Worm (Caenorhabditis elegans) whole organism, L1 larva: ENCODE results near the gene fbxc-26.

Source experiments
- C34B4.2 ChIP-seq: sonication (generic microtip); optimal IDR thresholded peaks from 2 replicates; lab custom pipeline; 2017; ENCODE audit warnings: mild to moderate bottlenecking, missing genetic modification characterization, missing compliant biosample characterization
- Y116A8C.19 ChIP-seq: sonication (generic microtip); optimal IDR thresholded peaks from 2 replicates; lab custom pipeline; 2016; ENCODE audit warnings: missing compliant biosample characterization, missing genetic modification characterization, borderline replicate concordance
- alr-1 ChIP-seq: fragments of 200-800 bp; sonication (Bioruptor generic); optimal IDR thresholded peaks from 2 replicates; lab custom pipeline; 2018; ENCODE audit warnings: borderline replicate concordance, mild to moderate bottlenecking, missing genetic modification characterization, missing compliant biosample characterization
- blmp-1 ChIP-seq: fragments of 150-350 bp; optimal IDR thresholded peaks from 2 replicates; lab custom pipeline; 2014; ENCODE audit warnings: missing biosample characterization, missing genetic modification characterization
- ceh-8 ChIP-seq: fragments of 200-800 bp; sonication (Bioruptor generic); optimal IDR thresholded peaks from 2 replicates; lab custom pipeline; 2018; ENCODE audit warnings: mild to moderate bottlenecking, missing genetic modification characterization, moderate library complexity, missing compliant biosample characterization
- ceh-82 ChIP-seq, 3 experiments: fragments of 150-350 bp in 1 of 3; sonication (generic microtip) in 2 of 3; optimal IDR thresholded peaks; 2 replicates each; lab custom pipeline; 2014 to 2017; ENCODE audit warnings: missing biosample characterization in 3 of 3, missing genetic modification characterization in 3 of 3
- dsc-1 ChIP-seq: sonication (generic microtip); optimal IDR thresholded peaks from 2 replicates; lab custom pipeline; 2016; ENCODE audit warnings: mild to moderate bottlenecking, missing genetic modification characterization, missing compliant biosample characterization
- efl-1 ChIP-seq, 4 experiments: fragments of 150-350 bp; optimal IDR thresholded peaks in 3 of 4; peaks in 1 of 4; 1 replicate in 1 of 4; 2 replicates in 3 of 4; lab custom pipeline; 2014; ENCODE audit warnings: missing biosample characterization in 2 of 4, missing genetic modification characterization in 2 of 4, missing genetic modification reagents in 2 of 4
- efl-3 ChIP-seq: fragments of 200-800 bp; sonication (Bioruptor generic); optimal IDR thresholded peaks from 2 replicates; lab custom pipeline; 2018; ENCODE audit warnings: mild to moderate bottlenecking, missing genetic modification characterization, missing compliant biosample characterization
- egl-13 ChIP-seq: sonication (generic microtip); optimal IDR thresholded peaks from 2 replicates; lab custom pipeline; 2016; ENCODE audit warnings: missing genotype, missing genetic modification reagents, missing genetic modification characterization, missing compliant biosample characterization
- elt-2 ChIP-seq: sonication (generic microtip); optimal IDR thresholded peaks from 2 replicates; lab custom pipeline; 2016; ENCODE audit warnings: missing genetic modification characterization, mild to moderate bottlenecking, inconsistent platforms, missing compliant biosample characterization, missing genetic modification reagents
- elt-3 ChIP-seq, 6 experiments: fragments of 150-350 bp in 1 of 6; sonication (generic microtip); optimal IDR thresholded peaks; 2 replicates each; lab custom pipeline; 2017 to 2018; ENCODE audit warnings: missing biosample characterization in 6 of 6, missing genetic modification characterization in 6 of 6, inconsistent platforms in 1 of 6
- fkh-10 ChIP-seq: sonication (generic microtip); optimal IDR thresholded peaks from 2 replicates; lab custom pipeline; 2017; ENCODE audit warnings: missing biosample characterization, missing genetic modification reagents, missing genetic modification characterization
- fkh-8 ChIP-seq: sonication (generic microtip); optimal IDR thresholded peaks from 2 replicates; lab custom pipeline; 2016; ENCODE audit warnings: mild to moderate bottlenecking, missing genetic modification characterization, missing compliant biosample characterization
- hlh-17 ChIP-seq: fragments of 200-800 bp; sonication (Bioruptor generic); optimal IDR thresholded peaks from 2 replicates; lab custom pipeline; 2018; ENCODE audit warnings: missing genetic modification characterization, mild to moderate bottlenecking, missing compliant biosample characterization, moderate library complexity, borderline replicate concordance
- hlh-4 ChIP-seq: sonication (generic microtip); optimal IDR thresholded peaks from 2 replicates; lab custom pipeline; 2016; ENCODE audit warnings: mild to moderate bottlenecking, missing genetic modification characterization, missing compliant biosample characterization
- hpl-2 ChIP-seq: fragments of 150-350 bp; optimal IDR thresholded peaks from 2 replicates; lab custom pipeline; 2014; ENCODE audit warnings: missing biosample characterization, missing genetic modification reagents, missing genetic modification characterization
- irx-1 ChIP-seq: sonication (generic microtip); optimal IDR thresholded peaks from 2 replicates; lab custom pipeline; 2016; ENCODE audit warnings: missing genetic modification characterization, missing compliant biosample characterization
- isw-1 ChIP-seq: fragments of 200-800 bp; sonication (Bioruptor generic); IDR thresholded peaks from 2 replicates; pipeline ENCODE4 v1.3.6; 2022; ENCODE audit warnings: missing genetic modification characterization, missing compliant biosample characterization
- lin-13 ChIP-seq: fragments of 150-350 bp; optimal IDR thresholded peaks from 2 replicates; lab custom pipeline; 2014; ENCODE audit warnings: missing biosample characterization, missing genetic modification reagents, missing genetic modification characterization
- lin-15B ChIP-seq: fragments of 150-350 bp; sonication (generic microtip); optimal IDR thresholded peaks from 3 replicates; lab custom pipeline; 2014; ENCODE audit warnings: missing biosample characterization, missing genetic modification characterization
- lsy-2 ChIP-seq, 2 experiments: fragments of 150-350 bp; optimal IDR thresholded peaks; 2 replicates each; lab custom pipeline; 2014; ENCODE audit warnings: missing biosample characterization in 2 of 2, missing genetic modification characterization in 2 of 2
- mab-9 ChIP-seq: fragments of 200-800 bp; sonication (Bioruptor generic); IDR thresholded peaks from 2 replicates; pipeline ENCODE4 v1.3.6; 2022; ENCODE audit warnings: missing genetic modification reagents, missing genetic modification characterization, missing compliant biosample characterization
- mep-1 ChIP-seq: fragments of 150-350 bp; optimal IDR thresholded peaks from 2 replicates; lab custom pipeline; 2014; ENCODE audit warnings: missing biosample characterization, missing genetic modification characterization
- nhr-11 ChIP-seq: fragments of 150-350 bp; optimal IDR thresholded peaks from 2 replicates; lab custom pipeline; 2014; ENCODE audit warnings: missing biosample characterization, missing genetic modification characterization
- nhr-19 ChIP-seq: fragments of 200-800 bp; sonication (Bioruptor generic); conservative IDR thresholded peaks from 2 replicates; pipeline ENCODE4 v1.3.6; 2022; ENCODE audit warnings: missing genetic modification characterization, missing compliant biosample characterization
- nhr-237 ChIP-seq: fragments of 150-350 bp; optimal IDR thresholded peaks from 2 replicates; lab custom pipeline; 2014; ENCODE audit warnings: missing biosample characterization, missing genetic modification characterization
- nhr-71 ChIP-seq: sonication (generic microtip); optimal IDR thresholded peaks from 2 replicates; lab custom pipeline; 2016; ENCODE audit warnings: mild to moderate bottlenecking, missing genetic modification characterization, moderate library complexity, missing compliant biosample characterization
- nhr-85 ChIP-seq: sonication (generic microtip); peaks from one replicate; lab custom pipeline; 2016; ENCODE audit warnings: missing genetic modification characterization, inconsistent platforms, missing compliant biosample characterization
- pqm-1 ChIP-seq: sonication (generic microtip); optimal IDR thresholded peaks from 3 replicates; lab custom pipeline; 2017; ENCODE audit warnings: missing biosample characterization, missing genetic modification characterization
- skn-1 ChIP-seq: fragments of 150-350 bp; optimal IDR thresholded peaks from 2 replicates; lab custom pipeline; 2014; ENCODE audit warnings: missing biosample characterization, missing genetic modification characterization
- snpc-4 ChIP-seq: fragments of 150-350 bp; optimal IDR thresholded peaks from 2 replicates; lab custom pipeline; 2014; ENCODE audit warnings: missing biosample characterization, missing genetic modification characterization
- sup-37 ChIP-seq: fragments of 200-800 bp; sonication (Bioruptor generic); optimal IDR thresholded peaks from 2 replicates; lab custom pipeline; 2018; ENCODE audit warnings: mild to moderate bottlenecking, missing genetic modification characterization, missing compliant biosample characterization
- swsn-7 ChIP-seq: sonication (generic microtip); optimal IDR thresholded peaks from 2 replicates; lab custom pipeline; 2016; ENCODE audit warnings: missing genetic modification characterization, missing compliant biosample characterization
- unc-130 ChIP-seq: fragments of 150-350 bp; optimal IDR thresholded peaks from 2 replicates; lab custom pipeline; 2017; ENCODE audit warnings: missing biosample characterization, missing genetic modification characterization, inconsistent platforms
- unc-30 ChIP-seq: sonication (generic microtip); optimal IDR thresholded peaks from 2 replicates; lab custom pipeline; 2017; ENCODE audit warnings: missing biosample characterization, missing genetic modification characterization
- unc-62 ChIP-seq: fragments of 150-350 bp; optimal IDR thresholded peaks from 2 replicates; lab custom pipeline; 2014; ENCODE audit warnings: missing biosample characterization, missing genetic modification reagents, missing genetic modification characterization
- unc-86 ChIP-seq: sonication (generic microtip); optimal IDR thresholded peaks from 2 replicates; lab custom pipeline; 2016; ENCODE audit warnings: missing genetic modification characterization, missing compliant biosample characterization
- unc-98 ChIP-seq: fragments of 200-800 bp; sonication (Bioruptor generic); IDR thresholded peaks from 2 replicates; pipeline ENCODE4 v1.3.6; 2022; ENCODE audit warnings: missing genetic modification characterization, missing compliant biosample characterization
- ztf-11 ChIP-seq, 2 experiments: sonication (generic microtip); optimal IDR thresholded peaks; 2 replicates each; lab custom pipeline; 2016 to 2017; ENCODE audit warnings: missing genetic modification characterization in 2 of 2, missing biosample characterization in 1 of 2, missing compliant biosample characterization in 1 of 2

Gene fbxc-26

DNA sequence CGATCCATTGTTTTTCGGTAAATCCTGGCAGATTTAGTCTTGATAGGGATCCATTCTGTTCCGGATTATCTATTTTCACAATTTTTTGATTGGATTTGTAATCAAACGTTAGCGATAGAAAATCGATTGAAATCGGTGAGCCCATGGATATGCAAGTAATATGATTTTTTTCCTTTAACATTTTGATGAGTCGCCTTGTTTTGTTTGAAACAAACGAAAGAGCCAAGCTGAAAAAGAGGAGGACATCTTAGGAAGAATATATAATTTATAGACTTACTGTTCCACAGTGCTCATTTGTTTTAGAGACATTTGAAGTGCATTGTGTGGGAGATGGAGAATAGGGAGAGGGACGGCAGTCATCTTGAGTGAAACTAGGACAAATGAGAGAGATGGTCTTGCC, 5.6 kb downstream of the fbxc-26 start, which contains the start of the genes fbxb-18 and fbxb-19:
Gene fbxb-18, minus strand, starts transcription at position 101 of the 400 bp plus-strand sequence.
Gene fbxb-19, minus strand, starts transcription at position 369 of the 400 bp plus-strand sequence.
- TF ChIP-seq C34B4.2, result no peak
- TF ChIP-seq mab-9 (GFP tag; lab: Robert Waterston, UW), result no peak
- TF ChIP-seq sup-37 (GFP tag; lab: Kevin White, UChicago), result no peak
- no peak for TF ChIP-seq hlh-4 (tag; lab: Kevin White, UChicago)
- no peak for TF ChIP-seq fkh-8
- TF ChIP-seq nhr-85, result no peak
- TF ChIP-seq nhr-11 (tag; lab: Kevin White, UChicago), result no peak
- TF ChIP-seq irx-1, result no peak

DNA sequence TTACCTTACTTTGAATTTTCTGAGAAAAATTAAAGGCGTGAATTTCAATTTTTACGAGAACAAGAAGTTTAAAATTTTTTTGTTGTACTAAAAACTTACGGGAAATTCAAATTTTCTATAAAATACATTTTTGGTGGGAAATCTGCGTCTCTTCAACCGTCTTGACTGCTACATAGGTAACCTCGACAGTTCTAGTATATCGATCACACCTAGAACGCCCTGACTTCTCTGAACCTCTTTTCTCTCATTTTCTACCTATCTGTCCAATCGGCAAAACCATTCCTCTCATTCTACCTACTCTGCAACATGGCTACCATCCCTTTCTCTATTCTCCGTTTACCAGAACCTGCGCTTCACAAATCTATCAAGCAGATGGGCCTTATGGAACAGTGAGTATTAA, 10.7 kb downstream of the fbxc-26 start, which contains the start of gene fbxb-25:
Gene fbxb-25, plus strand, starts transcription at position 301 of the 400 bp plus-strand sequence.
- TF ChIP-seq egl-13 (tag; lab: Kevin White, UChicago), result no peak
- no peak for TF ChIP-seq elt-3 (tag; optimal IDR thresholded peaks at IDR 0.05; lab: Kevin White, UChicago)
- no peak for TF ChIP-seq nhr-19 (GFP tag; lab: Robert Waterston, UW)
- TF ChIP-seq ceh-82 (tag; optimal IDR thresholded peaks at IDR 0.05; lab: Kevin White, UChicago), result no peak
- TF ChIP-seq blmp-1 (tag; lab: Kevin White, UChicago), result no peak
- TF ChIP-seq unc-86, result no peak
- TF ChIP-seq unc-130 (tag; lab: Kevin White, UChicago), result no peak
- no peak for TF ChIP-seq fkh-10 (GFP tag; lab: Kevin White, UChicago)
- no peak for TF ChIP-seq swsn-7 (tag; lab: Kevin White, UChicago)
- TF ChIP-seq hlh-17 (GFP tag; lab: Kevin White, UChicago), result no peak
- TF ChIP-seq fkh-8, result no peak
- no peak for TF ChIP-seq unc-98 (GFP tag; lab: Robert Waterston, UW)
- TF ChIP-seq sup-37 (GFP tag; lab: Kevin White, UChicago), result no peak
- no peak for TF ChIP-seq efl-3 (GFP tag; lab: Kevin White, UChicago)
- no peak for TF ChIP-seq nhr-71 (tag; lab: Kevin White, UChicago)

DNA sequence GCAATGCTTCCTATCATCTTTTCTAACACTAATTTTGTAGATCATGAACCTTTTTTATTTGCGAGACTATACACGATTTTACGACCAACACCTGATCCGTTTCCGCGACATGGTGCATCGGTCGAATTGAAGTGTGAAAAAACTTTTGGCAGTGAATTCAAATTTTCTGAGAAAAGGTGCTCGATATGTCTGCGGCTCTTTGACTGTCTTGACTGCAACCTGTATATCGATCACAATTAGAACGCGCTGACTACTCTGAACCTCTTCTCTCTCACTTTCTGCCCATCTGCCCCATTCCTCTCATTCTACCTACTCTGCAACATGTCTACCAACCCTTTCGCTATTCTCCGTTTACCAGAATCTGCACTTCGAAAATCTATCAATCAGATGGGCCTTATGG, 12.2 kb downstream of the fbxc-26 start, which contains the start of gene fbxb-26:
Gene fbxb-26, plus strand, starts transcription at position 301 of the 400 bp plus-strand sequence.
- TF ChIP-seq unc-62 (no peak), isw-1 (GFP tag; lab: Robert Waterston, UW) (no peak), elt-2 (no peak), unc-98 (GFP tag; lab: Robert Waterston, UW) (no peak), elt-3 (tag; optimal IDR thresholded peaks at IDR 0.05; lab: Kevin White, UChicago) (no peak), lin-13 (GFP tag; lab: Kevin White, UChicago) (no peak), unc-130 (tag; lab: Kevin White, UChicago) (no peak), nhr-237 (no peak), hpl-2 (GFP tag; lab: Kevin White, UChicago) (no peak), lin-15B (tag; lab: Kevin White, UChicago) (no peak), nhr-19 (GFP tag; lab: Robert Waterston, UW) (no peak), hlh-4 (tag; lab: Kevin White, UChicago) (no peak), alr-1 (no peak), snpc-4 (tag; lab: Kevin White, UChicago) (no peak), C34B4.2 (no peak), nhr-11 (tag; lab: Kevin White, UChicago) (no peak), hlh-17 (GFP tag; lab: Kevin White, UChicago) (no peak), unc-30 (tag; lab: Kevin White, UChicago) (no peak), lsy-2 (tag; optimal IDR thresholded peaks at IDR 0.05; lab: Kevin White, UChicago) (no peak), irx-1 (no peak)
- TF ChIP-seq, all 84 proteins: peak for 0

DNA sequence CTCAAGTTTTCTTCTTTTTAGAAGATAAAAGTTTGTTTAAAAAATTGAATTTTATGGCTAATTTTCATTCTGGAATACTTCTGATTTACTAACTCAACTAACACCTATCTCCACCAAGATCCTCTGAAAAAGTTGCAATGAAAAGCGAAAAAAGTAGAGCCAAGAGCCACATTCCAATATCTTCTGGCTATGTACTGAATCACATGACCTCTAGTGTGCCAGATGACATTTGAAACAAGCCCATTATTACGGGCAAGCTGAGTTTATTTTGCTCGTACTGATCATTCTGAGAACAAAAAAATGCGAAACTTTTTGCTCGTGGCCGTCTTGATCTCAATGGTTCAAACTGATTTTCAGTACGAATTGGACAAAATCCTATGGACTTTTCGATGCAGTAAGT, 15.3 kb downstream of the fbxc-26 start, which contains the start of gene irld-36:
Gene irld-36, plus strand, starts transcription at position 301 of the 400 bp plus-strand sequence.
- TF ChIP-seq fkh-8 (no peak), lsy-2 (tag; optimal IDR thresholded peaks at IDR 0.05; lab: Kevin White, UChicago) (no peak), pqm-1 (tag; lab: Kevin White, UChicago) (no peak), ceh-82 (tag; optimal IDR thresholded peaks at IDR 0.05; lab: Kevin White, UChicago) (no peak), Y116A8C.19 (no peak), ztf-11 (tag; optimal IDR thresholded peaks at IDR 0.05; lab: Kevin White, UChicago) (no peak), skn-1 (tag; lab: Kevin White, UChicago) (no peak), elt-3 (tag; optimal IDR thresholded peaks at IDR 0.05; lab: Kevin White, UChicago) (no peak), mep-1 (tag; lab: Kevin White, UChicago) (no peak), lin-15B (tag; lab: Kevin White, UChicago) (no peak), unc-30 (tag; lab: Kevin White, UChicago) (no peak), ceh-8 (no peak), dsc-1 (no peak), efl-1 (optimal IDR thresholded peaks at IDR 0.05; lab: Kevin White, UChicago) (no peak), efl-1 (GFP tag; optimal IDR thresholded peaks at IDR 0.05 in 1 of 2; lab: Kevin White, UChicago) (no peak)
